Worm (Caenorhabditis elegans) whole organism, L4/young adult: ENCODE measurements around the gene cdh-12.

ENCODE experiments used
- W03F9.2 ChIP-seq: fragments of 150-350 bp; optimal IDR thresholded peaks from 2 replicates; lab custom pipeline; 2014; ENCODE audit warnings: missing biosample characterization, missing genetic modification characterization
- dao-5 ChIP-seq: sonication (generic microtip); optimal IDR thresholded peaks from 2 replicates; lab custom pipeline; 2016; ENCODE audit warnings: missing genotype, missing genetic modification characterization, moderate library complexity, missing compliant biosample characterization
- him-1 ChIP-seq: sonication (generic microtip); optimal IDR thresholded peaks from 2 replicates; lab custom pipeline; 2016; ENCODE audit warnings: missing genotype, missing genetic modification reagents, missing genetic modification characterization, missing compliant biosample characterization

DNA sequence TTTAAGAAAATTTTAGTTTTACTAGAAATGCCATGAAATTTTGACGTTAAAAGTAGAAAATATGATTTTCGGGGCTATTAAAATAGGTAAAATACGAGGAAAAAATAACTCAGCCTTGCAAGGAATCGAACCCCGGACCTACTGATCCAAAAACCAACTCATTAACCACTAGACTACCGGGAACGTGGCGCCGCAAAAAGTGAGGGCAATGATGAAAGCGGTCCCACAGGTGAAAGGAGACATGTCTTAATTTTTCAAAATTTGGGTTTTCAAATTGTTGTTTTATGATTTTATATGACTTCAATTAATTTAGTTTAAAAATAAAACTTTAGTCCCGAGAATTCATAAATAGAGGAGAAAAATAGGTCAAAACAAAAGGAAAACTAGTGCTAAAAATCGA, 78.8 kb downstream of the cdh-12 start:
- no peak for TF ChIP-seq him-1 (tag; lab: Kevin White, UChicago)
- TF ChIP-seq dao-5 (tag; lab: Kevin White, UChicago): no peak
- TF ChIP-seq W03F9.2 (tag; lab: Kevin White, UChicago): no peak
